Fruit fly (Drosophila melanogaster) whole organism: ENCODE data around the gene Gclc.

Experiments used
- CG8478 ChIP-seq: fragments of >200 bp; optimal IDR thresholded peaks from 2 replicates; lab custom pipeline; 2018; ENCODE audit warnings: inconsistent platforms
- Dll ChIP-seq: fragments of >200 bp; optimal IDR thresholded peaks from 2 replicates; lab custom pipeline; 2017
- EcR ChIP-seq, 2 experiments: fragments of >200 bp; optimal IDR thresholded peaks; 2 replicates each; lab custom pipeline; 2017; ENCODE audit warnings: missing biosample characterization in 2 of 2, missing genetic modification characterization in 2 of 2, missing genetic modification reagents in 2 of 2
- pan ChIP-seq: fragments of >200 bp; optimal IDR thresholded peaks from 2 replicates; lab custom pipeline; 2017
- psq ChIP-seq: fragments of >200 bp; optimal IDR thresholded peaks from 2 replicates; lab custom pipeline; 2017
- usp ChIP-seq: fragments of >200 bp; optimal IDR thresholded peaks from 2 replicates; lab custom pipeline; 2017; ENCODE audit warnings: missing biosample characterization, missing genetic modification characterization, mixed read lengths

Gene Gclc

dm6 chrX:8126149-8126548 lies 10.2 kb upstream of the Gclc start:
- no peak for TF ChIP-seq CG8478 (lab: Kevin White, UChicago)
- TF ChIP-seq psq (lab: Kevin White, UChicago): no peak
- TF ChIP-seq pan (lab: Kevin White, UChicago): no peak
- TF ChIP-seq usp: no peak
- no peak for TF ChIP-seq EcR (GFP tag; optimal IDR thresholded peaks at IDR 0.05; lab: Kevin White, UChicago)
- TF ChIP-seq Dll: no peak

- TF ChIP-seq Dll: no peak
- TF ChIP-seq usp: no peak
- TF ChIP-seq EcR (GFP tag; optimal IDR thresholded peaks at IDR 0.05; lab: Kevin White, UChicago): no peak
- no peak for TF ChIP-seq psq (lab: Kevin White, UChicago)
- no peak for TF ChIP-seq pan (lab: Kevin White, UChicago)
Observed at dm6 chrX:8125224-8125649, 9.3 kb upstream of the Gclc start.

dm6 chrX:8122834-8123233 lies 6.9 kb upstream of the Gclc start:
- TF ChIP-seq CG8478 (lab: Kevin White, UChicago): no peak
- TF ChIP-seq pan (lab: Kevin White, UChicago): no peak
- no peak for TF ChIP-seq EcR (GFP tag; optimal IDR thresholded peaks at IDR 0.05; lab: Kevin White, UChicago)
- no peak for TF ChIP-seq Dll
- no peak for TF ChIP-seq psq (lab: Kevin White, UChicago)
- no peak for TF ChIP-seq usp

- no peak for TF ChIP-seq pan (lab: Kevin White, UChicago)
Observed at dm6 chrX:8120939-8121338, 5.0 kb upstream of the Gclc start, which contains the start of gene CG2260. Gene CG2260 (minus strand): TSS chrX:8121147.

dm6 chrX:8116813-8117212 lies 866 bp upstream of the Gclc start, which contains the start of gene CG1575:
Gene CG1575 (plus strand): TSS chrX:8117012.
- no peak for TF ChIP-seq EcR (GFP tag; optimal IDR thresholded peaks at IDR 0.05; lab: Kevin White, UChicago)
- TF ChIP-seq psq (lab: Kevin White, UChicago): no peak
- no peak for TF ChIP-seq usp
- TF ChIP-seq pan (lab: Kevin White, UChicago): no peak
- no peak for TF ChIP-seq CG8478 (lab: Kevin White, UChicago)
- TF ChIP-seq Dll: no peak

- no peak for TF ChIP-seq EcR (GFP tag; optimal IDR thresholded peaks at IDR 0.05; lab: Kevin White, UChicago)
- no peak for TF ChIP-seq usp
- no peak for TF ChIP-seq CG8478 (lab: Kevin White, UChicago)
- TF ChIP-seq psq (lab: Kevin White, UChicago): no peak
- TF ChIP-seq Dll: no peak
- no peak for TF ChIP-seq pan (lab: Kevin White, UChicago)
Observed at dm6 chrX:8115343-8115676, 637 bp downstream of the Gclc start.

dm6 chrX:8114476-8115342 lies 1.2 kb downstream of the Gclc start:
- TF ChIP-seq psq (lab: Kevin White, UChicago) (no peak), pan (lab: Kevin White, UChicago) (no peak), Dll (no peak)

dm6 chrX:8113386-8114279 lies 2.3 kb downstream of the Gclc start:
- TF ChIP-seq pan (lab: Kevin White, UChicago): no peak
- TF ChIP-seq psq (lab: Kevin White, UChicago): no peak
- TF ChIP-seq CG8478 (lab: Kevin White, UChicago): no peak
- TF ChIP-seq usp: no peak
- no peak for TF ChIP-seq EcR (GFP tag; optimal IDR thresholded peaks at IDR 0.05; lab: Kevin White, UChicago)
- TF ChIP-seq Dll: no peak

- no peak for TF ChIP-seq psq (lab: Kevin White, UChicago)
- no peak for TF ChIP-seq Dll
Observed at dm6 chrX:8112715-8113114, 3.2 kb downstream of the Gclc start.

dm6 chrX:8110984-8111383 lies 5.0 kb downstream of the Gclc start:
- TF ChIP-seq Dll (no peak), CG8478 (lab: Kevin White, UChicago) (no peak), pan (lab: Kevin White, UChicago) (no peak), usp (no peak), psq (lab: Kevin White, UChicago) (no peak), EcR (GFP tag; optimal IDR thresholded peaks at IDR 0.05; lab: Kevin White, UChicago) (no peak)

- no peak for TF ChIP-seq psq (lab: Kevin White, UChicago)
- no peak for TF ChIP-seq Dll
- no peak for TF ChIP-seq EcR (GFP tag; optimal IDR thresholded peaks at IDR 0.05; lab: Kevin White, UChicago)
- no peak for TF ChIP-seq usp
- TF ChIP-seq pan (lab: Kevin White, UChicago): no peak
- TF ChIP-seq CG8478 (lab: Kevin White, UChicago): no peak
Observed at dm6 chrX:8107936-8108335, 8.0 kb downstream of the Gclc start.

- TF ChIP-seq usp (no peak), psq (lab: Kevin White, UChicago) (no peak), EcR (GFP tag; optimal IDR thresholded peaks at IDR 0.05; lab: Kevin White, UChicago) (no peak), pan (lab: Kevin White, UChicago) (no peak), Dll (no peak), CG8478 (lab: Kevin White, UChicago) (no peak)
Observed at dm6 chrX:8106281-8107050, 9.5 kb downstream of the Gclc start.
